Fruit fly (Drosophila melanogaster) whole organism, embryonic: ENCODE measurements around the gene CG43693.

Experiments used
- Atf3 ChIP-seq: fragments of 200-800 bp; sonication (Bioruptor generic); optimal IDR thresholded peaks from 3 replicates; lab custom pipeline; 2016; ENCODE audit warnings: missing biosample characterization, missing genetic modification characterization
- BEAF-32 ChIP-seq: fragments of 200-800 bp; sonication (Bioruptor generic); optimal IDR thresholded peaks from 3 replicates; lab custom pipeline; 2017; ENCODE audit warnings: missing biosample characterization, missing genetic modification characterization, mild to moderate bottlenecking, moderate library complexity, missing genetic modification reagents
- CG13296 ChIP-seq: fragments of 200-800 bp; sonication (Bioruptor generic); optimal IDR thresholded peaks from 3 replicates; lab custom pipeline; 2018; ENCODE audit warnings: missing biosample characterization, mild to moderate bottlenecking, missing genetic modification characterization
- CG14441 ChIP-seq: fragments of 200-800 bp; sonication (Bioruptor generic); IDR thresholded peaks from 2 replicates; pipeline ENCODE4 v1.3.6; 2022; ENCODE audit warnings: missing biosample characterization, missing genetic modification characterization
- CG15011 ChIP-seq: fragments of 200-800 bp; sonication (Bioruptor generic); optimal IDR thresholded peaks from 3 replicates; lab custom pipeline; 2018; ENCODE audit warnings: missing biosample characterization, mild to moderate bottlenecking, missing genetic modification characterization
- CG15269 ChIP-seq: fragments of 200-800 bp; sonication (Bioruptor generic); optimal IDR thresholded peaks from 2 replicates; lab custom pipeline; 2018; ENCODE audit warnings: missing biosample characterization, mild to moderate bottlenecking, missing genetic modification characterization, moderate library complexity
- CG17328 ChIP-seq: fragments of 200-800 bp; sonication (Bioruptor generic); IDR thresholded peaks from 2 replicates; pipeline ENCODE4 v1.3.6; 2022; ENCODE audit warnings: missing biosample characterization, missing genetic modification characterization
- CG17361 ChIP-seq: fragments of 200-800 bp; sonication (Bioruptor generic); IDR thresholded peaks from 3 replicates; pipeline ENCODE4 v1.3.6; 2022; ENCODE audit warnings: missing biosample characterization, missing genetic modification characterization
- CG4360 ChIP-seq: fragments of 200-800 bp; sonication (Bioruptor generic); IDR thresholded peaks from 2 replicates; pipeline ENCODE4 v1.3.6; 2022; ENCODE audit warnings: missing biosample characterization, missing genetic modification characterization
- CG4820 ChIP-seq: fragments of 200-800 bp; sonication (Bioruptor generic); optimal IDR thresholded peaks from 3 replicates; lab custom pipeline; 2016; ENCODE audit warnings: missing biosample characterization, missing genetic modification characterization
- CG6854 ChIP-seq: fragments of 200-800 bp; sonication (Bioruptor generic); optimal IDR thresholded peaks from 3 replicates; lab custom pipeline; 2017; ENCODE audit warnings: missing biosample characterization, mild to moderate bottlenecking, missing genetic modification characterization
- CG9215 ChIP-seq: fragments of 200-800 bp; sonication (Bioruptor generic); IDR thresholded peaks from 2 replicates; pipeline ENCODE4 v1.3.6; 2022; ENCODE audit warnings: missing biosample characterization, missing genetic modification characterization
- CG9876 ChIP-seq: fragments of 200-800 bp; sonication (Bioruptor generic); optimal IDR thresholded peaks from 2 replicates; lab custom pipeline; 2016; ENCODE audit warnings: missing biosample characterization, missing genetic modification characterization
- Dip2 ChIP-seq: fragments of 200-800 bp; sonication (Bioruptor generic); IDR thresholded peaks from 2 replicates; pipeline ENCODE4 v1.3.6; 2022; ENCODE audit warnings: missing biosample characterization, missing genetic modification characterization
- Eip74EF ChIP-seq, 2 experiments: fragments of 200-800 bp in 1 of 2; fragments of >200 bp in 1 of 2; sonication (Bioruptor generic) in 1 of 2; optimal IDR thresholded peaks; 2 replicates each; lab custom pipeline; 2017 to 2019; ENCODE audit warnings: missing biosample characterization in 2 of 2, missing genetic modification characterization in 2 of 2, mild to moderate bottlenecking in 1 of 2, moderate library complexity in 1 of 2
- HLH4C ChIP-seq: fragments of 200-800 bp; sonication (Bioruptor generic); IDR thresholded peaks from 3 replicates; pipeline ENCODE4 v1.3.6; 2022; ENCODE audit warnings: missing biosample characterization, missing genetic modification characterization; ENCODE audit not compliant: partially characterized antibody
- Hey ChIP-seq: fragments of 200-800 bp; sonication (Bioruptor generic); optimal IDR thresholded peaks from 3 replicates; lab custom pipeline; 2018; ENCODE audit warnings: missing biosample characterization, mild to moderate bottlenecking, missing genetic modification characterization
- Hr78 ChIP-seq, 2 experiments: fragments of 200-800 bp in 1 of 2; fragments of >200 bp in 1 of 2; sonication (Bioruptor generic) in 1 of 2; optimal IDR thresholded peaks; 2 replicates each; lab custom pipeline; 2017 to 2019; ENCODE audit warnings: missing biosample characterization in 2 of 2, missing genetic modification characterization in 2 of 2, mild to moderate bottlenecking in 1 of 2, moderate library complexity in 1 of 2
- Jarid2 ChIP-seq: fragments of 200-800 bp; sonication (Bioruptor generic); optimal IDR thresholded peaks from 3 replicates; lab custom pipeline; 2017; ENCODE audit warnings: mild to moderate bottlenecking, missing biosample characterization, missing genetic modification reagents, missing genetic modification characterization
- Mad ChIP-seq: fragments of 200-800 bp; sonication (Bioruptor generic); optimal IDR thresholded peaks from 2 replicates; lab custom pipeline; 2016; ENCODE audit warnings: missing biosample characterization, missing genetic modification characterization
- Mes4 ChIP-seq: fragments of 200-800 bp; sonication (Bioruptor generic); optimal IDR thresholded peaks from 2 replicates; lab custom pipeline; 2016; ENCODE audit warnings: missing biosample characterization, missing genetic modification characterization
- Ravus ChIP-seq: fragments of 200-800 bp; sonication (Bioruptor generic); IDR thresholded peaks from 2 replicates; pipeline ENCODE4 v1.3.6; 2022; ENCODE audit warnings: missing biosample characterization, missing genetic modification characterization
- Side ChIP-seq: fragments of 200-800 bp; sonication (Bioruptor generic); optimal IDR thresholded peaks from 2 replicates; lab custom pipeline; 2016; ENCODE audit warnings: missing biosample characterization, missing genetic modification characterization
- Spps ChIP-seq: fragments of 200-800 bp; sonication (Bioruptor generic); optimal IDR thresholded peaks from 2 replicates; lab custom pipeline; 2018; ENCODE audit warnings: missing biosample characterization, mild to moderate bottlenecking, missing genetic modification characterization
- Trl ChIP-seq, 3 experiments: fragments of >200 bp in 2 of 3; fragments of 200-800 bp in 1 of 3; sonication (Bioruptor generic) in 1 of 3; optimal IDR thresholded peaks; 2 replicates in 1 of 3; 3 replicates in 2 of 3; lab custom pipeline; 2016 to 2017; ENCODE audit warnings: missing biosample characterization in 1 of 3, missing genetic modification characterization in 1 of 3
- ab ChIP-seq: fragments of 200-800 bp; sonication (Bioruptor generic); optimal IDR thresholded peaks from 2 replicates; lab custom pipeline; 2016; ENCODE audit warnings: missing biosample characterization, missing genetic modification characterization
- al ChIP-seq: fragments of 200-800 bp; sonication (Bioruptor generic); IDR thresholded peaks from 2 replicates; pipeline ENCODE4 v1.3.6; 2022; ENCODE audit warnings: missing biosample characterization, missing genetic modification characterization
- aop ChIP-seq: fragments of 200-800 bp; sonication (Bioruptor generic); IDR thresholded peaks from 2 replicates; pipeline ENCODE4 v1.3.6; 2022; ENCODE audit warnings: missing biosample characterization, missing genetic modification characterization
- ap ChIP-seq: fragments of 200-800 bp; sonication (Bioruptor generic); IDR thresholded peaks from 2 replicates; pipeline ENCODE4 v1.3.6; 2022; ENCODE audit warnings: missing biosample characterization, missing genetic modification characterization
- ara ChIP-seq: fragments of 200-800 bp; sonication (Bioruptor generic); IDR thresholded peaks from 2 replicates; pipeline ENCODE4 v1.3.6; 2022; ENCODE audit warnings: missing biosample characterization, missing genetic modification characterization
- bsh ChIP-seq, 2 experiments: fragments of 200-800 bp; sonication (Bioruptor generic); optimal IDR thresholded peaks; 2 replicates each; lab custom pipeline; 2017 to 2018; ENCODE audit warnings: mild to moderate bottlenecking in 2 of 2, missing biosample characterization in 2 of 2, missing genetic modification characterization in 2 of 2, moderate library complexity in 1 of 2
- dimm ChIP-seq: fragments of 200-800 bp; sonication (Bioruptor generic); IDR thresholded peaks from 2 replicates; pipeline ENCODE4 v1.3.6; 2022; ENCODE audit warnings: missing biosample characterization, missing genetic modification characterization
- fd3F ChIP-seq: fragments of 200-800 bp; sonication (Bioruptor generic); optimal IDR thresholded peaks from 2 replicates; lab custom pipeline; 2018; ENCODE audit warnings: missing biosample characterization, mild to moderate bottlenecking, missing genetic modification characterization, moderate library complexity
- hb ChIP-seq: fragments of 200-800 bp; sonication (Bioruptor generic); IDR thresholded peaks from 3 replicates; pipeline ENCODE4 v1.3.6; 2022; ENCODE audit warnings: missing biosample characterization, missing genetic modification characterization; ENCODE audit not compliant: partially characterized antibody
- jumu ChIP-seq: fragments of 200-800 bp; sonication (Bioruptor generic); optimal IDR thresholded peaks from 3 replicates; lab custom pipeline; 2016; ENCODE audit warnings: missing biosample characterization, missing genetic modification characterization
- kay ChIP-seq: fragments of 200-800 bp; sonication (Bioruptor generic); optimal IDR thresholded peaks from 2 replicates; lab custom pipeline; 2016; ENCODE audit warnings: missing biosample characterization, missing genetic modification characterization
- lov ChIP-seq, 2 experiments: fragments of 200-800 bp in 1 of 2; fragments of >200 bp in 1 of 2; sonication (Bioruptor generic) in 1 of 2; IDR thresholded peaks in 1 of 2; optimal IDR thresholded peaks in 1 of 2; 2 replicates in 1 of 2; 3 replicates in 1 of 2; pipeline versions ENCODE4 v1.3.6 to Lab custom; 2017 to 2022; ENCODE audit warnings: missing biosample characterization in 1 of 2, missing genetic modification characterization in 1 of 2
- nerfin-1 ChIP-seq: fragments of 200-800 bp; sonication (Bioruptor generic); optimal IDR thresholded peaks from 3 replicates; lab custom pipeline; 2019; ENCODE audit warnings: missing biosample characterization, mild to moderate bottlenecking, missing genetic modification characterization, moderate library complexity
- repo ChIP-seq: fragments of 200-800 bp; sonication (Bioruptor generic); optimal IDR thresholded peaks from 2 replicates; lab custom pipeline; 2016; ENCODE audit warnings: missing biosample characterization, missing genetic modification characterization
- ro ChIP-seq: fragments of 200-800 bp; sonication (Bioruptor generic); IDR thresholded peaks from 2 replicates; pipeline ENCODE4 v1.3.6; 2022; ENCODE audit warnings: missing biosample characterization, missing genetic modification characterization
- sens ChIP-seq: fragments of 200-800 bp; sonication (Bioruptor generic); peaks from one replicate; lab custom pipeline; 2016; ENCODE audit warnings: missing biosample characterization, missing genetic modification characterization
- ssp ChIP-seq: fragments of 200-800 bp; sonication (Bioruptor generic); IDR thresholded peaks from 2 replicates; pipeline ENCODE4 v1.3.6; 2022; ENCODE audit warnings: missing biosample characterization, missing genetic modification characterization
- stc ChIP-seq: fragments of 200-800 bp; sonication (Bioruptor generic); IDR thresholded peaks from 2 replicates; pipeline ENCODE4 v1.3.6; 2022; ENCODE audit warnings: missing biosample characterization, missing genetic modification characterization
- sug ChIP-seq: fragments of 200-800 bp; optimal IDR thresholded peaks from 2 replicates; lab custom pipeline; 2019; ENCODE audit warnings: missing biosample characterization, mild to moderate bottlenecking, missing genetic modification characterization, moderate library complexity
- z ChIP-seq: fragments of 200-800 bp; sonication (Bioruptor generic); IDR thresholded peaks from 3 replicates; pipeline ENCODE4 v1.3.6; 2022; ENCODE audit warnings: missing biosample characterization, missing genetic modification characterization
- zf30C ChIP-seq: fragments of 200-800 bp; sonication (Bioruptor generic); optimal IDR thresholded peaks from 3 replicates; lab custom pipeline; 2018; ENCODE audit warnings: missing biosample characterization, mild to moderate bottlenecking, missing genetic modification characterization

Gene CG43693

DNA sequence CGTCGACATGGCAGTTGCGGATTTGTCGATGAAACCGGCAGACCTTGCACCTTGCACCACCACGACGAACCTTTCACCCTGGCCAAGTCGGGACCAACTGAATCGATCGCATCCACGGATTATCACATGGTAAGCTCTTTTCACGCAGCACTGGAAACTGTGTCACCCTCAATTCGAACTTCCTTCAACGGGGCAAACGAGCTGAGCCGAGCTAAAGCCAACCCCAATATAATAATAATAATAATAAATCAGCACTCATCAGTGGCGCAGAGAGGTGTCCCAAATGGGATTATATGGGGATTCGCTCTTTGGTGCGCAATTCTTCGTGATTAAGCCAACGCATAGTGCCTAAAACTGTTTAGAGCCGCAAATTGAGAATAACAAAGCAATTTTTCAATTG is at the start of gene CG43693:
TSS of gene CG43693 (minus strand) at position 101 of the 400 bp plus-strand sequence.
- TF ChIP-seq CG9876 (GFP tag; lab: Kevin White, UChicago), result no peak
- 0 out of 3 replicates have a peak, but pooled peaks have one; percentile 41 for TF ChIP-seq hb (GFP tag; lab: Robert Waterston, UW)
- TF ChIP-seq, all 482 proteins: peak for 1

DNA sequence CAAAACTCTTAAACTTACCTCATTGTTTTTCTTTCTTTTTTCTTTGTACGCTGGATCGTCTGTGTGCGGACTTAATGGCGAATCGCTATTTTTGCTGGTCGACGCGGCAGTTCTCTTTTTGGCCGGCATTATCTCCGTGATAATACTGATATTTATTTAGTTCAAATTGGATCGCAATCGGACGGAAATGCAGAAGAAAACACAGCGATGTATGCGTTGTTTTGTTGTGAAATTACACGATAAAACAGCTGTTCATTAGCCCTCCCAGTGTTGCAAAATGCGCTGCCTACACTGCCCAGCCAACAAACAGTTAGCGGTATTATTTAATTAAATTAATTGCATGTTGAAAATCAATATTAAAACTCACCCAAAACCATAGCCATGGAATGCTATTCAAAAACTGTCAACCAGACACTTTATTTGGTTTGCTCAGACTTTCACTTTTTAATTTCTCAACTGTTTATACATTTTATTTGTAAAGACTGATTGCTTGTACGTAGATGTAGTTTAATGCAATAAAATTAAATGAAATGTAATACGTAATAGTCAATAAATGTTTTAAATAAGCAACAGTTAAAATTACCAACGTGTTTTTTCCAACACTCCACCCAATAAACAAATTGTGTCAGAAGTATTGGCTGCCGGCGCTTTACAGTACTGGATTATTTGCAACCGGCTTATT is 47.0 kb upstream of the CG43693 start, which contains the start of the genes Irbp18 and APP-BP1:
TSS of gene Irbp18 (minus strand) at position 205 of the 682 bp plus-strand sequence.
TSS of gene APP-BP1 (plus strand) at position 431 of the 682 bp plus-strand sequence.
- TF ChIP-seq jumu (GFP tag; lab: Kevin White, UChicago) (peak; percentile 92), Mad (GFP tag; lab: Kevin White, UChicago) (peak; percentile 96), ro (GFP tag; lab: Robert Waterston, UW) (no peak; the same call in 1 of the 2 replicates), CG13296 (GFP tag; lab: Kevin White, UChicago) (peak; percentile 90), CG4820 (GFP tag; lab: Kevin White, UChicago) (peak; percentile 93), ssp (GFP tag; lab: Robert Waterston, UW) (peak; percentile 66), dimm (GFP tag; lab: Robert Waterston, UW) (peak; percentile 59; the same call in 1 of the 2 replicates), CG14441 (GFP tag; lab: Robert Waterston, UW) (peak; percentile 87), Mes4 (peak; percentile 90), CG17328 (GFP tag; lab: Robert Waterston, UW) (peak; percentile 81), stc (GFP tag; lab: Robert Waterston, UW) (peak; percentile 84), Ravus (GFP tag; lab: Robert Waterston, UW) (peak; percentile 76), Spps (peak; percentile 87), Eip74EF (GFP tag; optimal IDR thresholded peaks at IDR 0.05; lab: Kevin White, UChicago) (peak in 1 of 2 experiments; percentile 84), sens (GFP tag; lab: Kevin White, UChicago) (peak; percentile 99), HLH4C (GFP tag; lab: Robert Waterston, UW) (no peak), nerfin-1 (tag; lab: Kevin White, UChicago) (peak; percentile 87), CG6854 (GFP tag; lab: Kevin White, UChicago) (peak; percentile 87), BEAF-32 (GFP tag; lab: Kevin White, UChicago) (peak; percentile 46), Hey (tag; lab: Kevin White, UChicago) (peak; percentile 69), CG9215 (peak; percentile 86), fd3F (peak; percentile 91), Dip2 (no peak), Jarid2 (GFP tag; lab: Kevin White, UChicago) (peak; percentile 76), ara (GFP tag; lab: Robert Waterston, UW) (peak; percentile 84), Atf3 (GFP tag; lab: Kevin White, UChicago) (peak; percentile 93), kay (GFP tag; lab: Kevin White, UChicago) (peak; percentile 93), CG15269 (tag; lab: Kevin White, UChicago) (peak; percentile 93), Trl (optimal IDR thresholded peaks at IDR 0.05; lab: Kevin White, UChicago) (no peak), Trl (GFP tag; optimal IDR thresholded peaks at IDR 0.05; lab: Kevin White, UChicago) (peak; percentile 92), repo (GFP tag; lab: Kevin White, UChicago) (peak; percentile 86), CG17361 (GFP tag; lab: Robert Waterston, UW) (peak; percentile 97), CG4360 (GFP tag; lab: Robert Waterston, UW) (0 out of 2 replicates have a peak, but pooled peaks have one; percentile 30), ab (GFP tag; lab: Kevin White, UChicago) (peak; percentile 76), sug (tag; lab: Kevin White, UChicago) (peak; percentile 89), Side (GFP tag; lab: Kevin White, UChicago) (peak; percentile 92), zf30C (GFP tag; lab: Kevin White, UChicago) (peak; percentile 25), lov (optimal IDR thresholded peaks at IDR 0.05; lab: Kevin White, UChicago) (no peak), lov (GFP tag; IDR thresholded peaks at IDR 0.05; lab: Robert Waterston, UW) (peak; percentile 49; the same call in 1 of the 3 replicates), bsh (GFP tag; optimal IDR thresholded peaks at IDR 0.05; lab: Kevin White, UChicago) (peak; percentile 84 to 92), al (GFP tag; lab: Robert Waterston, UW) (peak; percentile 89), aop (GFP tag; lab: Robert Waterston, UW) (peak; percentile 53; the same call in 1 of the 2 replicates), ap (GFP tag; lab: Robert Waterston, UW) (peak; percentile 67), z (GFP tag; lab: Robert Waterston, UW) (0 out of 3 replicates have a peak, but pooled peaks have one; percentile 27), Hr78 (GFP tag; optimal IDR thresholded peaks at IDR 0.05; lab: Kevin White, UChicago) (peak in 1 of 2 experiments; percentile 54), CG15011 (GFP tag; lab: Kevin White, UChicago) (peak; percentile 91)
